Worm (Caenorhabditis elegans) whole organism, mixed stage, embryonic: ENCODE results near the gene spon-1.
A peak's percentile ranks its signal among the peaks of the same experiment; 100 is the strongest.
"Not testable (repeated sequence)": the region's sequence is repeated elsewhere in the genome, so short reads cannot be mapped to it uniquely, and the experiment has no call there.

ENCODE experiments used
- bed-3 ChIP-seq: fragments of 200-800 bp; sonication (Bioruptor generic); optimal IDR thresholded peaks from 3 replicates; lab custom pipeline; 2018; ENCODE audit warnings: mild to moderate bottlenecking, missing genetic modification characterization, moderate library complexity, missing compliant biosample characterization
- blmp-1 ChIP-seq: fragments of 150-350 bp; optimal IDR thresholded peaks from 2 replicates; lab custom pipeline; 2014; ENCODE audit warnings: missing biosample characterization, missing genetic modification characterization
- ceh-39 ChIP-seq: fragments of 150-350 bp; optimal IDR thresholded peaks from 2 replicates; lab custom pipeline; 2014; ENCODE audit warnings: missing biosample characterization, missing genetic modification characterization
- ceh-43 ChIP-seq: fragments of 200-800 bp; sonication (Bioruptor generic); optimal IDR thresholded peaks from 2 replicates; lab custom pipeline; 2018; ENCODE audit warnings: mild to moderate bottlenecking, missing genetic modification characterization, moderate library complexity, missing compliant biosample characterization
- ceh-83 ChIP-seq: fragments of 200-800 bp; sonication (Bioruptor generic); optimal IDR thresholded peaks from 2 replicates; lab custom pipeline; 2018; ENCODE audit warnings: mild to moderate bottlenecking, missing genetic modification characterization, missing compliant biosample characterization
- ces-1 ChIP-seq: fragments of 150-350 bp; optimal IDR thresholded peaks from 2 replicates; lab custom pipeline; 2014; ENCODE audit warnings: missing biosample characterization, missing genetic modification reagents, missing genetic modification characterization
- cnd-1 ChIP-seq: fragments of 200-800 bp; sonication (Bioruptor generic); optimal IDR thresholded peaks from 2 replicates; lab custom pipeline; 2018; ENCODE audit warnings: mild to moderate bottlenecking, missing genetic modification characterization, missing compliant biosample characterization
- drap-1 ChIP-seq: fragments of 200-800 bp; sonication (Bioruptor generic); optimal IDR thresholded peaks from 3 replicates; lab custom pipeline; 2018; ENCODE audit warnings: mild to moderate bottlenecking, missing genetic modification characterization, missing compliant biosample characterization
- elt-1 ChIP-seq: sonication (generic microtip); optimal IDR thresholded peaks from 2 replicates; lab custom pipeline; 2017; ENCODE audit warnings: missing genetic modification characterization, mild to moderate bottlenecking, missing compliant biosample characterization, antibody characterized with exemption, moderate library complexity, borderline replicate concordance; ENCODE audit not compliant: insufficient read depth
- elt-3 ChIP-seq: fragments of 150-350 bp; optimal IDR thresholded peaks from 2 replicates; lab custom pipeline; 2014; ENCODE audit warnings: missing biosample characterization, missing genetic modification characterization
- flh-1 ChIP-seq: fragments of 200-800 bp; sonication (Bioruptor generic); optimal IDR thresholded peaks from 2 replicates; lab custom pipeline; 2018; ENCODE audit warnings: mild to moderate bottlenecking, missing genetic modification characterization, moderate library complexity, missing compliant biosample characterization
- ham-2 ChIP-seq: fragments of 200-800 bp; sonication (Bioruptor generic); optimal IDR thresholded peaks from 2 replicates; lab custom pipeline; 2018; ENCODE audit warnings: mild to moderate bottlenecking, missing genetic modification characterization, missing compliant biosample characterization
- hlh-1 ChIP-seq: fragments of 150-350 bp; optimal IDR thresholded peaks from 2 replicates; lab custom pipeline; 2014; ENCODE audit warnings: missing biosample characterization, missing genetic modification reagents, missing genetic modification characterization
- lin-13 ChIP-seq: fragments of 150-350 bp; optimal IDR thresholded peaks from 2 replicates; lab custom pipeline; 2014; ENCODE audit warnings: missing biosample characterization, missing genetic modification characterization
- lsy-2 ChIP-seq: fragments of 150-350 bp; optimal IDR thresholded peaks from 2 replicates; lab custom pipeline; 2014; ENCODE audit warnings: missing biosample characterization, missing genetic modification characterization
- mab-5 ChIP-seq: fragments of 150-350 bp; optimal IDR thresholded peaks from 2 replicates; lab custom pipeline; 2014; ENCODE audit warnings: missing biosample characterization, missing genetic modification characterization
- mep-1 ChIP-seq: fragments of 150-350 bp; optimal IDR thresholded peaks from 2 replicates; lab custom pipeline; 2017; ENCODE audit warnings: missing biosample characterization, missing genetic modification reagents, missing genetic modification characterization, inconsistent platforms
- nhr-12 ChIP-seq: fragments of 150-350 bp; optimal IDR thresholded peaks from 2 replicates; lab custom pipeline; 2014; ENCODE audit warnings: missing biosample characterization, missing genetic modification characterization
- nhr-2 ChIP-seq: fragments of 150-350 bp; optimal IDR thresholded peaks from 2 replicates; lab custom pipeline; 2014; ENCODE audit warnings: missing biosample characterization, missing genetic modification characterization
- nhr-237 ChIP-seq: fragments of 150-350 bp; optimal IDR thresholded peaks from 2 replicates; lab custom pipeline; 2014; ENCODE audit warnings: missing biosample characterization, missing genetic modification characterization
- nhr-28 ChIP-seq: fragments of 150-350 bp; optimal IDR thresholded peaks from 2 replicates; lab custom pipeline; 2014; ENCODE audit warnings: missing biosample characterization, missing genetic modification characterization
- nhr-76 ChIP-seq: sonication (generic microtip); optimal IDR thresholded peaks from 2 replicates; lab custom pipeline; 2017; ENCODE audit warnings: missing biosample characterization, missing genetic modification characterization
- pha-4 ChIP-seq: fragments of 150-350 bp; optimal IDR thresholded peaks from 2 replicates; lab custom pipeline; 2018; ENCODE audit warnings: missing biosample characterization, missing genetic modification reagents, missing genetic modification characterization
- sem-2 ChIP-seq: fragments of 200-800 bp; sonication (Bioruptor generic); optimal IDR thresholded peaks from 2 replicates; lab custom pipeline; 2018; ENCODE audit warnings: mild to moderate bottlenecking, missing genetic modification characterization, missing compliant biosample characterization
- snpc-4 ChIP-seq: fragments of 150-350 bp; optimal IDR thresholded peaks from 2 replicates; lab custom pipeline; 2014; ENCODE audit warnings: missing biosample characterization, missing genetic modification characterization
- sptf-1 ChIP-seq: sonication (generic microtip); optimal IDR thresholded peaks from 2 replicates; lab custom pipeline; 2017; ENCODE audit warnings: mild to moderate bottlenecking, missing genetic modification characterization, moderate library complexity, missing compliant biosample characterization
- tbx-8 ChIP-seq: fragments of 200-800 bp; sonication (Bioruptor generic); optimal IDR thresholded peaks from 2 replicates; lab custom pipeline; 2018; ENCODE audit warnings: mild to moderate bottlenecking, missing genetic modification characterization, moderate library complexity, missing compliant biosample characterization
- unc-120 ChIP-seq: sonication (generic microtip); optimal IDR thresholded peaks from 2 replicates; lab custom pipeline; 2017; ENCODE audit warnings: missing genetic modification characterization, missing compliant biosample characterization; ENCODE audit not compliant: poor library complexity, severe bottlenecking
- unc-39 ChIP-seq: fragments of 150-350 bp; optimal IDR thresholded peaks from 2 replicates; lab custom pipeline; 2014; ENCODE audit warnings: missing biosample characterization, missing genetic modification characterization
- unc-62 ChIP-seq: fragments of 150-350 bp; optimal IDR thresholded peaks from 2 replicates; lab custom pipeline; 2014; ENCODE audit warnings: missing biosample characterization, missing genetic modification reagents, missing genetic modification characterization
- zip-8 ChIP-seq: fragments of 150-350 bp; optimal IDR thresholded peaks from 2 replicates; lab custom pipeline; 2014; ENCODE audit warnings: missing biosample characterization, missing genetic modification characterization
- ztf-11 ChIP-seq: fragments of 150-350 bp; optimal IDR thresholded peaks from 2 replicates; lab custom pipeline; 2014; ENCODE audit warnings: missing biosample characterization, missing genetic modification characterization

spon-1 gene

DNA sequence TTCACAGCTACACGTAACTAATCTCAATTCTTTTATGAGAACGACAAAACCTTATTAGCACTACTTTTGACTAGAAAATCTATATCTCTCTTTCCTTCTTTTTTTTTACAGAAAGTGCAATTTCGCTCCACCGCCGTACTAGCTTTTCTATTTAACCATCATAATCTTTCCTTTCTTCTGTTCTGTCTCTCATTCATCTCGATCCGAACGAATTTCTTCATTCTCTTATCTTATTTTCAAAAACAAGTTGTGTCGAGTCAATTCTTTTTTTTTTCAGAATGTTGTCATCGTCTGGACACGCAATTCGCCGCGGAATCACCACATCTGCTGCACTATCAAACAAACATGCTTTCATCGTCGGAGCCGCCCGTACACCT is 42.8 kb upstream of the spon-1 start, which contains the start of gene kat-1:
Gene kat-1 (plus strand): TSS at position 278 of the 377 bp plus-strand sequence.
- TF ChIP-seq snpc-4 (tag; lab: Kevin White, UChicago), result no peak
- no peak for TF ChIP-seq mab-5 (tag; lab: Kevin White, UChicago)
- no peak for TF ChIP-seq unc-62 (GFP tag; lab: Kevin White, UChicago)
- no peak for TF ChIP-seq ham-2
- no peak for TF ChIP-seq tbx-8 (GFP tag; lab: Kevin White, UChicago)
- no peak for TF ChIP-seq unc-39 (tag; lab: Kevin White, UChicago)

ce11 chrII:7075564-7076228 is 40.7 kb upstream of the spon-1 start, which contains the start of gene T02G5.7:
Gene T02G5.7, plus strand, starts transcription at chrII:7075614.
- TF ChIP-seq ham-2, result no peak
- TF ChIP-seq elt-1 (tag; lab: Kevin White, UChicago), result no peak
- TF ChIP-seq cnd-1 (tag; lab: Kevin White, UChicago), result no peak
- no peak for TF ChIP-seq nhr-2
- TF ChIP-seq nhr-237 (tag; lab: Kevin White, UChicago), result no peak
- no peak for TF ChIP-seq flh-1 (GFP tag; lab: Kevin White, UChicago)
- TF ChIP-seq zip-8 (tag; lab: Kevin White, UChicago), result no peak
- no peak for TF ChIP-seq nhr-28 (tag; lab: Kevin White, UChicago)
- TF ChIP-seq pha-4, result no peak
- TF ChIP-seq sptf-1 (tag; lab: Kevin White, UChicago), result no peak
- no peak for TF ChIP-seq mep-1 (tag; lab: Kevin White, UChicago)
- TF ChIP-seq bed-3, result no peak
- no peak for TF ChIP-seq tbx-8 (GFP tag; lab: Kevin White, UChicago)
- TF ChIP-seq sem-2 (GFP tag; lab: Kevin White, UChicago), result no peak
- no peak for TF ChIP-seq ceh-39
- TF ChIP-seq drap-1 (GFP tag; lab: Kevin White, UChicago), result no peak
- no peak for TF ChIP-seq hlh-1 (tag; lab: Kevin White, UChicago)
- TF ChIP-seq ztf-11 (tag; lab: Kevin White, UChicago), result no peak

ce11 chrII:7084021-7084420 is 32.3 kb upstream of the spon-1 start, which contains the start of the genes T02G5.14 and T02G5.15:
Gene T02G5.14, plus strand, starts transcription at chrII:7084321.
Gene T02G5.15, plus strand, starts transcription at chrII:7084321.
- TF ChIP-seq hlh-1 (tag; lab: Kevin White, UChicago); unc-120 (tag; lab: Kevin White, UChicago); ham-2: not testable (repeated sequence)

- TF ChIP-seq hlh-1 (tag; lab: Kevin White, UChicago) (no peak), ces-1 (GFP tag; lab: Kevin White, UChicago) (peak; percentile 9)
- TF ChIP-seq, all 35 proteins: peak for 1
These were observed 26.3 kb upstream of the spon-1 start for ce11 chrII:7090085-7090484.

DNA sequence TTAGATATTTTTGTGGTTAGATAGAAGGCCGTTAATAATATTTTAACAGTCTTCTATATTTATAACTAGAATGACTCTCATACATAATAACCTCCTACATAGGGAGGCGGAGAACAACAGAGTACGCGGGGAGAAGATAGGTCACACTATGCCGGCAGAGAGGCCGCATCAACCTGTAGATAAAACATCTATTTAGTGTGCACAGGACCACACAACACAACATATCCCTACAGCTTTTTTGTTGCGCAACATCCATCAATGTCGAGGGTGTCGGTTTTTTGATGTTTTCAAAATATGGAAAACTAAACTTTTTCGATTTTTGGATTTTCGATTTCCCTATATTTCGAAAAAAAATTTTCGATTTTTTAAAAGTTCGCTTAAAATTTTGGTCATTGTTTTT is 25.5 kb upstream of the spon-1 start:
- peak; percentile 78 for TF ChIP-seq nhr-2
- no peak for TF ChIP-seq lin-13 (tag; lab: Kevin White, UChicago)
- peak; percentile 93 for TF ChIP-seq zip-8 (tag; lab: Kevin White, UChicago)
- TF ChIP-seq cnd-1 (tag; lab: Kevin White, UChicago), result peak; percentile 21
- no peak for TF ChIP-seq ceh-43 (GFP tag; lab: Kevin White, UChicago)
- TF ChIP-seq ceh-39, result no peak

ce11 chrII:7093339-7093821 is 23.0 kb upstream of the spon-1 start, which contains the start of gene T02G5.3:
Gene T02G5.3, plus strand, starts transcription at chrII:7093389.
- TF ChIP-seq unc-39 (tag; lab: Kevin White, UChicago), result no peak
- no peak for TF ChIP-seq pha-4
- TF ChIP-seq bed-3, result no peak
- TF ChIP-seq zip-8 (tag; lab: Kevin White, UChicago), result no peak
- no peak for TF ChIP-seq unc-120 (tag; lab: Kevin White, UChicago)
- no peak for TF ChIP-seq cnd-1 (tag; lab: Kevin White, UChicago)
- TF ChIP-seq hlh-1 (tag; lab: Kevin White, UChicago), result no peak
- no peak for TF ChIP-seq lsy-2 (tag; lab: Kevin White, UChicago)
- TF ChIP-seq elt-3 (tag; lab: Kevin White, UChicago), result no peak
- no peak for TF ChIP-seq ceh-83 (GFP tag; lab: Kevin White, UChicago)
- TF ChIP-seq ceh-39, result no peak
- TF ChIP-seq ham-2, result no peak
- TF ChIP-seq nhr-76 (tag; lab: Kevin White, UChicago), result no peak
- TF ChIP-seq nhr-12 (tag; lab: Kevin White, UChicago), result no peak
- no peak for TF ChIP-seq blmp-1 (tag; lab: Kevin White, UChicago)
